Worm (Caenorhabditis elegans) whole organism, mixed stage, embryonic: Measurements from ENCODE around the gene nhr-105.

Source experiments
- ceh-83 ChIP-seq: fragments of 200-800 bp; sonication (Bioruptor generic); optimal IDR thresholded peaks from 2 replicates; lab custom pipeline; 2018; ENCODE audit warnings: mild to moderate bottlenecking, missing genetic modification characterization, missing compliant biosample characterization
- ces-1 ChIP-seq: fragments of 150-350 bp; optimal IDR thresholded peaks from 2 replicates; lab custom pipeline; 2014; ENCODE audit warnings: missing biosample characterization, missing genetic modification reagents, missing genetic modification characterization
- lsy-2 ChIP-seq: fragments of 150-350 bp; optimal IDR thresholded peaks from 2 replicates; lab custom pipeline; 2014; ENCODE audit warnings: missing biosample characterization, missing genetic modification characterization
- nhr-28 ChIP-seq: fragments of 150-350 bp; optimal IDR thresholded peaks from 2 replicates; lab custom pipeline; 2014; ENCODE audit warnings: missing biosample characterization, missing genetic modification characterization

- TF ChIP-seq nhr-28 (tag; lab: Kevin White, UChicago) (no peak), lsy-2 (no peak), ceh-83 (GFP tag; lab: Kevin White, UChicago) (no peak), ces-1 (GFP tag; lab: Kevin White, UChicago) (no peak)
Observed at ce11 chrIV:7022227-7022626, 27.7 kb upstream of the nhr-105 start.
